Worm (Caenorhabditis elegans) whole organism, L3 larva: ENCODE results near the gene marg-1.

ENCODE experiments used
- R02D3.7 ChIP-seq: fragments of 150-350 bp; optimal IDR thresholded peaks from 2 replicates; lab custom pipeline; 2014; ENCODE audit warnings: missing biosample characterization, missing genetic modification characterization
- ZK546.5 ChIP-seq: sonication (generic microtip); optimal IDR thresholded peaks from 2 replicates; lab custom pipeline; 2017; ENCODE audit warnings: missing biosample characterization, missing genetic modification characterization
- aly-2 ChIP-seq: fragments of 150-350 bp; optimal IDR thresholded peaks from 2 replicates; lab custom pipeline; 2014; ENCODE audit warnings: missing biosample characterization, missing genetic modification characterization
- ama-1 ChIP-seq: fragments of 150-350 bp; optimal IDR thresholded peaks from 2 replicates; lab custom pipeline; 2018
- ceh-16 ChIP-seq: sonication (generic microtip); optimal IDR thresholded peaks from 2 replicates; lab custom pipeline; 2017; ENCODE audit warnings: missing biosample characterization, missing genetic modification characterization
- ceh-28 ChIP-seq: fragments of 150-350 bp; optimal IDR thresholded peaks from 2 replicates; lab custom pipeline; 2014; ENCODE audit warnings: missing biosample characterization, missing genetic modification reagents, missing genetic modification characterization
- ceh-82 ChIP-seq: fragments of 150-350 bp; optimal IDR thresholded peaks from 2 replicates; lab custom pipeline; 2014; ENCODE audit warnings: missing biosample characterization, missing genetic modification characterization
- ceh-9 ChIP-seq: sonication (generic microtip); optimal IDR thresholded peaks from 2 replicates; lab custom pipeline; 2018; ENCODE audit warnings: missing biosample characterization, missing genetic modification characterization
- egl-27 ChIP-seq: sonication (generic microtip); optimal IDR thresholded peaks from 4 replicates; lab custom pipeline; 2017; ENCODE audit warnings: missing biosample characterization, missing genetic modification reagents, missing genetic modification characterization
- egl-5 ChIP-seq: fragments of 150-350 bp; optimal IDR thresholded peaks from 2 replicates; lab custom pipeline; 2017; ENCODE audit warnings: missing biosample characterization, missing genetic modification reagents, missing genetic modification characterization, inconsistent platforms
- elt-1 ChIP-seq: fragments of 150-350 bp; optimal IDR thresholded peaks from 2 replicates; lab custom pipeline; 2014; ENCODE audit warnings: missing biosample characterization, missing genetic modification characterization
- elt-2 ChIP-seq: sonication (generic microtip); optimal IDR thresholded peaks from 2 replicates; lab custom pipeline; 2016; ENCODE audit warnings: missing genetic modification reagents, mild to moderate bottlenecking, missing genetic modification characterization, missing compliant biosample characterization
- eor-1 ChIP-seq, 2 experiments: fragments of 150-350 bp; optimal IDR thresholded peaks; 2 replicates each; lab custom pipeline; 2014 to 2018; ENCODE audit warnings: missing biosample characterization in 2 of 2, missing genetic modification characterization in 2 of 2
- fkh-2 ChIP-seq: fragments of 150-350 bp; optimal IDR thresholded peaks from 2 replicates; lab custom pipeline; 2014; ENCODE audit warnings: missing biosample characterization, missing genetic modification reagents, missing genetic modification characterization
- fos-1 ChIP-seq: fragments of 150-350 bp; optimal IDR thresholded peaks from 2 replicates; lab custom pipeline; 2014; ENCODE audit warnings: missing biosample characterization, missing genetic modification characterization
- hmg-11 ChIP-seq: sonication (generic microtip); optimal IDR thresholded peaks from 2 replicates; lab custom pipeline; 2016; ENCODE audit warnings: missing genetic modification characterization, missing compliant biosample characterization
- lin-15B ChIP-seq: fragments of 150-350 bp; optimal IDR thresholded peaks from 2 replicates; lab custom pipeline; 2014; ENCODE audit warnings: missing biosample characterization, missing genetic modification characterization
- mml-1 ChIP-seq: fragments of 150-350 bp; sonication (generic microtip); optimal IDR thresholded peaks from 3 replicates; lab custom pipeline; 2014; ENCODE audit warnings: missing biosample characterization, missing genetic modification characterization
- nfya-1 ChIP-seq: sonication (generic microtip); optimal IDR thresholded peaks from 2 replicates; lab custom pipeline; 2017; ENCODE audit warnings: missing genetic modification characterization, mild to moderate bottlenecking, missing compliant biosample characterization, antibody characterized with exemption, moderate library complexity; ENCODE audit not compliant: insufficient read depth
- nhr-12 ChIP-seq: fragments of 150-350 bp; optimal IDR thresholded peaks from 2 replicates; lab custom pipeline; 2014; ENCODE audit warnings: missing biosample characterization, missing genetic modification characterization
- nhr-23 ChIP-seq: fragments of 150-350 bp; optimal IDR thresholded peaks from 2 replicates; lab custom pipeline; 2014; ENCODE audit warnings: missing biosample characterization, missing genetic modification reagents, missing genetic modification characterization
- nhr-28 ChIP-seq: fragments of 150-350 bp; optimal IDR thresholded peaks from 2 replicates; lab custom pipeline; 2014; ENCODE audit warnings: missing biosample characterization, missing genetic modification characterization
- nhr-43 ChIP-seq: sonication (generic microtip); optimal IDR thresholded peaks from 2 replicates; lab custom pipeline; 2016; ENCODE audit warnings: mild to moderate bottlenecking, missing genetic modification characterization, missing compliant biosample characterization; ENCODE audit not compliant: poor library complexity, severe bottlenecking
- nhr-67 ChIP-seq: fragments of 150-350 bp; optimal IDR thresholded peaks from 2 replicates; lab custom pipeline; 2014; ENCODE audit warnings: missing biosample characterization, missing genetic modification characterization
- nhr-76 ChIP-seq: fragments of 150-350 bp; sonication (generic microtip); optimal IDR thresholded peaks from 5 replicates; lab custom pipeline; 2014; ENCODE audit warnings: missing biosample characterization, missing genetic modification characterization
- nhr-77 ChIP-seq: fragments of 150-350 bp; optimal IDR thresholded peaks from 2 replicates; lab custom pipeline; 2014; ENCODE audit warnings: missing biosample characterization, missing genetic modification characterization
- pha-4 ChIP-seq: fragments of 150-350 bp; optimal IDR thresholded peaks from 2 replicates; lab custom pipeline; 2014; ENCODE audit warnings: missing biosample characterization, missing genetic modification reagents, missing genetic modification characterization
- pqm-1 ChIP-seq: fragments of 150-350 bp; optimal IDR thresholded peaks from 2 replicates; lab custom pipeline; 2017; ENCODE audit warnings: missing biosample characterization, missing genetic modification characterization, inconsistent platforms
- sea-2 ChIP-seq: fragments of 150-350 bp; sonication (generic microtip); optimal IDR thresholded peaks from 4 replicates; lab custom pipeline; 2014; ENCODE audit warnings: missing biosample characterization, missing genetic modification reagents, missing genetic modification characterization
- skn-1 ChIP-seq: fragments of 150-350 bp; optimal IDR thresholded peaks from 2 replicates; lab custom pipeline; 2014; ENCODE audit warnings: missing biosample characterization, missing genetic modification characterization
- unc-39 ChIP-seq: sonication (generic microtip); optimal IDR thresholded peaks from 4 replicates; lab custom pipeline; 2017; ENCODE audit warnings: missing biosample characterization, missing genetic modification characterization
- unc-62 ChIP-seq: fragments of 150-350 bp; sonication (generic microtip); optimal IDR thresholded peaks from 4 replicates; lab custom pipeline; 2014; ENCODE audit warnings: missing biosample characterization, missing genetic modification reagents, missing genetic modification characterization
- zag-1 ChIP-seq: fragments of 150-350 bp; optimal IDR thresholded peaks from 2 replicates; lab custom pipeline; 2014; ENCODE audit warnings: missing biosample characterization, missing genetic modification characterization
- ztf-11 ChIP-seq: fragments of 150-350 bp; optimal IDR thresholded peaks from 2 replicates; lab custom pipeline; 2014; ENCODE audit warnings: missing biosample characterization, missing genetic modification characterization
- ztf-4 ChIP-seq: fragments of 150-350 bp; optimal IDR thresholded peaks from 2 replicates; lab custom pipeline; 2014; ENCODE audit warnings: missing biosample characterization, missing genetic modification characterization

Gene marg-1

DNA sequence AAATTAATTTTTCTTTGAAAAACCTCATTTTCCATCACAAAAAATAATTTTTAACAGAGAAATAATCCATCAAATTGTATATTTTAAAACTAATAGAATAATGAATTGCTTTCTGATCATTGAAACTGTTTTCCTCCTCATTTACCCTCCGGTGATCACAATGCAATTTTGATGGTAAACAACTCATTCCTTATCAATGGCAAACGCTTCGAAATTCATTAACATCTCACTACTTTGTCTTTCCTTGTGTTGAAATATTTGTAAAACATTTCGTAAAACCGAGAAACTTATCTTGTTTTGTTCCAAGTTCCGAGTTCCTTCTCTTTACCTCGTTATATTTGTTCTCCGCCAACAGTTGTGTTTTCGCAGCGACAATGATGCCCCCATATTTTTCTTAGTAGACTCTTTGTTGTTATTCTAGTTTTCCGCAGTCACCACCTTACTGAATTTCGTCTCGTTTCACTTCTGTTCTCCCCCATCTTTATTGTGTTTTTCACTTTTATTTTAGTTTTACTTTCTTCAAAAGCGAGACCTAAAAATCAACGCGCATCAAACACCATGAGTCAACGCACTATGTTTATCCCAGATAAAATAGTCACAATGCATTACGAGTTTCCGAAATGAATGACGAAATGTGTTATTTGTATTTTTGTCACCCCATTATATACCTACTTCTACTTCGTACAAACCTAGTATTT lies 4.3 kb upstream of the marg-1 start:
- TF ChIP-seq elt-2 (tag; lab: Kevin White, UChicago): peak; percentile 34
- TF ChIP-seq pha-4 (tag; lab: Kevin White, UChicago): peak; percentile 53
- TF ChIP-seq nhr-12 (tag; lab: Kevin White, UChicago): no peak
- TF ChIP-seq mml-1 (tag; lab: Kevin White, UChicago): no peak
- TF ChIP-seq nhr-43 (tag; lab: Kevin White, UChicago): no peak

DNA sequence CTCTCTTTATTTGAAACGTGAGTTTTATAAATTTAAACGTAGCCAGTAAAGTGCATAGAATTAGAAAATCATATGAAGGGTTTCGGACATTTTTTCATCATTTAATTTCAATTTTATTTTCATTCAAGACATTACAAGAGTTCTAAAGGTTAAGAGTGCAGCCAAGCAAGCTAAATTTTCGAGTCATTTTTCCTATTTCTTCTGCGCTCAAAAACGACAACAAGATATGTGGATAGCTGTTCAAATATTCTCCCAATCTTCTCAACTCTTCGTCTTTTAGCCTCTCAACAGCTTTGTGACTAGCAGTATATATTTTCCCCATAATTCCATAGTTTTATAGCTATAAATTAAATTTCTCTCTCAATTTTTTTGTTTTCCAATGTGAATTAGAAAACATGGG lies 2.7 kb upstream of the marg-1 start:
- TF ChIP-seq unc-62 (GFP tag; lab: Kevin White, UChicago): no peak
- TF ChIP-seq unc-39 (tag; lab: Kevin White, UChicago): no peak
- no peak for TF ChIP-seq zag-1 (tag; lab: Kevin White, UChicago)
- TF ChIP-seq egl-5: no peak
- no peak for TF ChIP-seq ceh-16 (tag; lab: Kevin White, UChicago)
- TF ChIP-seq sea-2 (GFP tag; lab: Kevin White, UChicago): no peak
- no peak for TF ChIP-seq nhr-43 (tag; lab: Kevin White, UChicago)
- no peak for TF ChIP-seq nhr-77
- TF ChIP-seq, all 47 proteins: peak for 0

DNA sequence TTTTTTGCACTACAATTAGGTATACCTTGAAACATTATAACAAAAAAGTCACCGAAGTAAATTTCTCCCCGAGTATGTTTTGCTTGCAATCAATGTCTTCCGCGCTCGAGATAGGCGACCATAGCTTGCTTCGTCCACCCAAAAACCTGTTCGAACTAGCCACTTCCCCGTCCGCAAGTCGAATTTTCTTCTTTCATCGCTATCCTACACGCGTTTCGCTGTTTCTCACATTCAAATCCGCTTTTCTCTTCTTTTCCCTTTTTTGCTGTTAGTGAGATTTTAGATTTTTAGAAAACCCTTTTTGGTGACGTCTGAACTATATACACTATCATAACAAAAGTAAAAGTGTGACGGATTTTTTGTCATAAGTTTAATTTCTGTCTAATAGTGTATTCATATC lies 7.7 kb downstream of the marg-1 start:
- TF ChIP-seq nhr-23 (tag; lab: Kevin White, UChicago) (peak; percentile 42), fkh-2 (no peak)

DNA sequence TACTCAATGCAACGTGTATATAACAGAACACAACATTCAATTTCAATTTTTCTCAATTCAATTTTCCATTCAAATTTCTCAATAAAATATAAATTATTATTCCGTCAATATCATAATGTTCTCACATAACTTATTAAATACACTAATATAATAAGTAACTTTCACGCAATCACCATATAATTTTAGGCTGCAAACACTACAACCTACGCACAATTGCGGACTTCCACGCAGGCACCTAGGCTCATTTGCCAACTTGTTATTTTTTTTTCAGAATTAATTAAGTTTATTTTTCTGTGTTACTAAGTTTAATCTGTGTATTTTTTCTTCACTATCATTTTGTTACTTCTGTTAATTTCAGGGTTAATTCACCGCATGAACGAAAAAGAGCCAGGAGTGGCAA lies 8.5 kb downstream of the marg-1 start, which contains the start of gene F47B7.2:
F47B7.2 (plus strand) TSS at position 358 of the 400 bp plus-strand sequence.
- TF ChIP-seq fos-1 (tag; lab: Kevin White, UChicago) (no peak), unc-62 (GFP tag; lab: Kevin White, UChicago) (no peak), lin-15B (tag; lab: Kevin White, UChicago) (no peak), ceh-82 (tag; lab: Kevin White, UChicago) (no peak), pha-4 (tag; lab: Kevin White, UChicago) (peak; percentile 53), pqm-1 (no peak), sea-2 (GFP tag; lab: Kevin White, UChicago) (no peak), nhr-76 (tag; lab: Kevin White, UChicago) (no peak), nhr-23 (tag; lab: Kevin White, UChicago) (peak; percentile 6), ztf-4 (tag; lab: Kevin White, UChicago) (no peak), hmg-11 (tag; lab: Kevin White, UChicago) (no peak), nhr-67 (tag; lab: Kevin White, UChicago) (no peak), nhr-77 (no peak), elt-2 (tag; lab: Kevin White, UChicago) (peak; percentile 24), ama-1 (lab: Kevin White, UChicago) (no peak), ceh-16 (tag; lab: Kevin White, UChicago) (no peak), nhr-28 (tag; lab: Kevin White, UChicago) (no peak), ceh-9 (tag; lab: Kevin White, UChicago) (no peak), nfya-1 (tag; lab: Kevin White, UChicago) (no peak), fkh-2 (no peak), R02D3.7 (tag; lab: Kevin White, UChicago) (no peak), ztf-11 (tag; lab: Kevin White, UChicago) (no peak), egl-5 (no peak)

DNA sequence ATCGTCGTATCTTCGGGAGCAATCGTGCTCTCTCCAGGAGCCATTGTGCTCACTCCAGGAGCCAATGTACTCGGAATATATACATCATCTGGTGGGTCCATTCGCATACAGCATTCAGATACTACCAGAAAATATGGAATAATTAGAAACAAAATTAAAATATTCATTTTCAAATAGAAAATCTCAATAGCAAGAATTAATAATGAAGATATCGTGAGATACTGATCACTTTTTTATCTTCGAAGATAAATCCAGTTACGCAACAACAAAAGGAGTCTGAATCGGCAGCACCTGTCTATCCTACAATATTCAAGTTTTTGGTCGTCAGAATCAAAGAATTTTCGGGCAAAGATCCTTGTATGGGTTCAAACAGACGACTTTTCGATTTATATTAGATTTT lies 12.2 kb downstream of the marg-1 start, which contains the start of gene F47B7.5:
F47B7.5 (minus strand) TSS at position 101 of the 400 bp plus-strand sequence.
- TF ChIP-seq pha-4 (tag; lab: Kevin White, UChicago) (no peak), ceh-16 (tag; lab: Kevin White, UChicago) (no peak), ceh-28 (no peak)

DNA sequence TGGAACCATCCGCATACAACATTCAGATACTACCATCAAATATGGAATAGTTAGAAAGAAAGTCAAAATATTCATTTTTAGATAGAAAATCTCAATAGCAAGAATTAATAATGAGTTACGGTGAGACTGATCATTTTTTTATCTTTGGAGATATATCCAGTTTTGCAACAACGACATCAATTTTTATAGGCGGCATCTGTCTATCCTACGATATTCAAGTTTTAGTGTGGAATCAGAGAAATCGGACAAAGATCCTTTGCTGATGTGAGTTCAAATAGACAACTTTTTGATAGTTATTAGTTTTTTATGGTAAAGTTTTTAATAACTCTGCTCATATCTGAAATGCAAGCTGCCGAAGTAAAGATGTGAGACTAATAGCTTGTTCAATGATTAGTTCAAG lies 14.4 kb downstream of the marg-1 start, which contains the start of gene F47B7.4:
F47B7.4 (minus strand) TSS at position 101 of the 400 bp plus-strand sequence.
- TF ChIP-seq pha-4 (tag; lab: Kevin White, UChicago) (no peak), eor-1 (tag; optimal IDR thresholded peaks at IDR 0.05; lab: Kevin White, UChicago) (no peak), skn-1 (tag; lab: Kevin White, UChicago) (no peak), nhr-67 (tag; lab: Kevin White, UChicago) (no peak), mml-1 (tag; lab: Kevin White, UChicago) (no peak), pqm-1 (no peak), ztf-4 (tag; lab: Kevin White, UChicago) (no peak), unc-62 (GFP tag; lab: Kevin White, UChicago) (no peak), egl-27 (tag; lab: Kevin White, UChicago) (no peak), aly-2 (tag; lab: Kevin White, UChicago) (no peak), ztf-11 (tag; lab: Kevin White, UChicago) (no peak), ceh-16 (tag; lab: Kevin White, UChicago) (no peak), nhr-77 (no peak), fkh-2 (no peak), ZK546.5 (tag; lab: Kevin White, UChicago) (no peak), zag-1 (tag; lab: Kevin White, UChicago) (no peak), elt-1 (tag; lab: Kevin White, UChicago) (no peak), unc-39 (tag; lab: Kevin White, UChicago) (no peak)
- TF ChIP-seq, all 47 proteins: peak for 0
